Worm (Caenorhabditis elegans) whole organism, late embryonic: ENCODE results near the gene dnj-23.

Experiments
- gmeb-2 ChIP-seq: sonication (generic microtip); optimal IDR thresholded peaks from 2 replicates; lab custom pipeline; 2016; ENCODE audit warnings: missing genetic modification characterization, inconsistent platforms, missing compliant biosample characterization
- hlh-30 ChIP-seq: sonication (generic microtip); optimal IDR thresholded peaks from 2 replicates; lab custom pipeline; 2017; ENCODE audit warnings: antibody characterized with exemption, missing genetic modification characterization, missing compliant biosample characterization; ENCODE audit not compliant: insufficient read depth
- nhr-11 ChIP-seq: fragments of 150-350 bp; optimal IDR thresholded peaks from 2 replicates; lab custom pipeline; 2014; ENCODE audit warnings: missing biosample characterization, missing genetic modification characterization
- ztf-16 ChIP-seq: sonication (generic microtip); optimal IDR thresholded peaks from 2 replicates; lab custom pipeline; 2017; ENCODE audit warnings: missing genetic modification characterization, missing compliant biosample characterization

DNA sequence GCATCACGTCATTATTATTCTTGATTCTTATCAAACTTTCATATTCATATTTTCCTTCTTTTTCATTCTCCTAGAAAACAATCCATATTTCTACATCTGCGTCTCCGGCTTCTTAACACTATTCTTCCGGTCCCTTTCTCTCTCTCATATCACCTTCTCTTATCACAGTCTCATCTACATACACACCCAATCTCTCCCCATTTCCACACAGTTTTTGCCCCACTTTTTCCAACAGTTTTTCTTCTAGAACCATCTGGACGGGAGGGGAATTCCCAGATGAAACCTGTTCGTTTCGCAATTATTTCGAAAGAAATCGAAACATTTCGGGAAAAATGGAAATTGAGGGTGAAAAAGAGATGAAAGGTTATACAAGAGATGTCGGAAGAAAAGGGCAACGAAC, 19.7 kb upstream of the dnj-23 start:
- TF ChIP-seq ztf-16 (tag; lab: Kevin White, UChicago) (no peak), nhr-11 (tag; lab: Kevin White, UChicago) (no peak), hlh-30 (tag; lab: Kevin White, UChicago) (no peak), gmeb-2 (tag; lab: Kevin White, UChicago) (no peak)
